Worm (Caenorhabditis elegans) whole organism, young adult: ENCODE measurements around the gene his-40.

Experiments used
- B0019.2 ChIP-seq: fragments of 200-800 bp; sonication (Bioruptor generic); conservative IDR thresholded peaks from 2 replicates; pipeline ENCODE4 v1.3.6; 2022; ENCODE audit warnings: missing genetic modification reagents, missing genetic modification characterization, missing compliant biosample characterization
- B0261.1 ChIP-seq: sonication (generic microtip); optimal IDR thresholded peaks from 2 replicates; lab custom pipeline; 2016; ENCODE audit warnings: mild to moderate bottlenecking, missing genetic modification characterization, moderate library complexity, missing compliant biosample characterization
- B0336.3 ChIP-seq: fragments of 200-800 bp; sonication (Bioruptor generic); IDR thresholded peaks from 2 replicates; pipeline ENCODE4 v1.3.6; 2022; ENCODE audit warnings: missing genetic modification characterization, missing compliant biosample characterization
- C06A6.2 ChIP-seq: fragments of 200-800 bp; sonication (Bioruptor generic); conservative IDR thresholded peaks from 2 replicates; pipeline ENCODE4 v1.3.6; 2022; ENCODE audit warnings: missing genetic modification characterization, missing compliant biosample characterization
- C17E4.6 ChIP-seq: fragments of 200-800 bp; sonication (Bioruptor generic); IDR thresholded peaks from 2 replicates; pipeline ENCODE4 v1.3.6; 2022; ENCODE audit warnings: missing genetic modification reagents, missing genetic modification characterization, missing compliant biosample characterization
- F22D6.2 ChIP-seq: sonication (generic microtip); optimal IDR thresholded peaks from 2 replicates; lab custom pipeline; 2016; ENCODE audit warnings: mild to moderate bottlenecking, missing genetic modification characterization, missing compliant biosample characterization
- F33H1.4 ChIP-seq: fragments of 200-800 bp; sonication (Bioruptor generic); IDR thresholded peaks from 2 replicates; pipeline ENCODE4 v1.3.6; 2022; ENCODE audit warnings: missing genetic modification reagents, missing genetic modification characterization, missing compliant biosample characterization
- F37B4.10 ChIP-seq: fragments of 200-800 bp; sonication (Bioruptor generic); IDR thresholded peaks from 2 replicates; pipeline ENCODE4 v1.3.6; 2022; ENCODE audit warnings: missing genetic modification characterization, missing compliant biosample characterization
- F39B2.1 ChIP-seq: fragments of 200-800 bp; sonication (Bioruptor generic); IDR thresholded peaks from 2 replicates; pipeline ENCODE4 v1.3.6; 2022; ENCODE audit warnings: missing genetic modification reagents, missing genetic modification characterization, missing compliant biosample characterization
- F55B11.4 ChIP-seq: sonication (generic microtip); optimal IDR thresholded peaks from 2 replicates; lab custom pipeline; 2016; ENCODE audit warnings: missing compliant biosample characterization, missing genetic modification characterization, borderline replicate concordance; ENCODE audit not compliant: insufficient read depth
- K11D2.4 ChIP-seq: fragments of 200-800 bp; sonication (Bioruptor generic); IDR thresholded peaks from 2 replicates; pipeline ENCODE4 v1.3.6; 2022; ENCODE audit warnings: missing genetic modification reagents, missing genetic modification characterization, missing compliant biosample characterization
- T07F8.4 ChIP-seq: sonication (generic microtip); optimal IDR thresholded peaks from 2 replicates; lab custom pipeline; 2016; ENCODE audit warnings: mild to moderate bottlenecking, missing genetic modification characterization, moderate library complexity, missing compliant biosample characterization
- Y53F4B.3 ChIP-seq: fragments of 200-800 bp; sonication (Bioruptor generic); IDR thresholded peaks from 2 replicates; pipeline ENCODE4 v1.3.6; 2022; ENCODE audit warnings: missing genetic modification reagents, missing genetic modification characterization, missing compliant biosample characterization
- Y53G8AR.9 ChIP-seq: fragments of 200-800 bp; sonication (Bioruptor generic); conservative IDR thresholded peaks from 2 replicates; pipeline ENCODE4 v1.3.6; 2022; ENCODE audit warnings: missing genetic modification reagents, missing genetic modification characterization, missing compliant biosample characterization
- ZK185.1 ChIP-seq: sonication (generic microtip); optimal IDR thresholded peaks from 2 replicates; lab custom pipeline; 2016; ENCODE audit warnings: mild to moderate bottlenecking, missing genetic modification characterization, missing compliant biosample characterization; ENCODE audit not compliant: poor library complexity, severe bottlenecking
- akir-1 ChIP-seq: fragments of 200-800 bp; sonication (Bioruptor generic); optimal IDR thresholded peaks from 2 replicates; lab custom pipeline; 2018; ENCODE audit warnings: mild to moderate bottlenecking, missing genetic modification characterization, moderate library complexity, missing compliant biosample characterization
- aptf-2 ChIP-seq: fragments of 200-800 bp; sonication (Bioruptor generic); conservative IDR thresholded peaks from 2 replicates; pipeline ENCODE4 v1.3.6; 2022; ENCODE audit warnings: missing genetic modification reagents, missing genetic modification characterization, missing compliant biosample characterization
- atf-7 ChIP-seq: sonication (generic microtip); optimal IDR thresholded peaks from 2 replicates; lab custom pipeline; 2017; ENCODE audit warnings: mild to moderate bottlenecking, missing genetic modification characterization, missing compliant biosample characterization
- ccch-3 ChIP-seq: fragments of 200-800 bp; sonication (Bioruptor generic); optimal IDR thresholded peaks from 2 replicates; lab custom pipeline; 2018; ENCODE audit warnings: mild to moderate bottlenecking, missing genetic modification characterization, missing compliant biosample characterization
- ceh-100 ChIP-seq: fragments of 200-800 bp; sonication (Bioruptor generic); IDR thresholded peaks from 2 replicates; pipeline ENCODE4 v1.3.6; 2022; ENCODE audit warnings: missing genetic modification reagents, missing genetic modification characterization, missing compliant biosample characterization
- dpl-1 ChIP-seq: fragments of 150-350 bp; optimal IDR thresholded peaks from 2 replicates; lab custom pipeline; 2014; ENCODE audit warnings: missing biosample characterization, missing genetic modification reagents, missing genetic modification characterization
- egrh-3 ChIP-seq: fragments of 200-800 bp; sonication (Bioruptor generic); IDR thresholded peaks from 2 replicates; pipeline ENCODE4 v1.3.6; 2022; ENCODE audit warnings: missing genetic modification reagents, missing genetic modification characterization, missing compliant biosample characterization
- ets-4 ChIP-seq: fragments of 200-800 bp; sonication (Bioruptor generic); optimal IDR thresholded peaks from 2 replicates; lab custom pipeline; 2018; ENCODE audit warnings: mild to moderate bottlenecking, missing genetic modification characterization, missing compliant biosample characterization
- hmg-20 ChIP-seq: fragments of 200-800 bp; sonication (Bioruptor generic); IDR thresholded peaks from 2 replicates; pipeline ENCODE4 v1.3.6; 2022; ENCODE audit warnings: missing genetic modification reagents, missing genetic modification characterization, missing compliant biosample characterization
- lin-40 ChIP-seq: sonication (generic microtip); optimal IDR thresholded peaks from 2 replicates; lab custom pipeline; 2016; ENCODE audit warnings: missing genetic modification characterization, mild to moderate bottlenecking, missing compliant biosample characterization, missing genotype, missing genetic modification reagents
- lsl-1 ChIP-seq: fragments of 200-800 bp; sonication (Bioruptor generic); optimal IDR thresholded peaks from 2 replicates; lab custom pipeline; 2018; ENCODE audit warnings: mild to moderate bottlenecking, missing genetic modification characterization, moderate library complexity, missing compliant biosample characterization
- mel-28 ChIP-seq: sonication (generic microtip); optimal IDR thresholded peaks from 2 replicates; lab custom pipeline; 2016; ENCODE audit warnings: borderline replicate concordance, mild to moderate bottlenecking, missing genetic modification characterization, missing compliant biosample characterization
- nfya-1 ChIP-seq: sonication (generic microtip); optimal IDR thresholded peaks from 2 replicates; lab custom pipeline; 2017; ENCODE audit warnings: antibody characterized with exemption, missing compliant biosample characterization, missing genetic modification characterization, borderline replicate concordance; ENCODE audit not compliant: insufficient read depth
- nhr-27 ChIP-seq: fragments of 200-800 bp; sonication (Bioruptor generic); optimal IDR thresholded peaks from 2 replicates; lab custom pipeline; 2018; ENCODE audit warnings: mild to moderate bottlenecking, missing genetic modification characterization, moderate library complexity, missing compliant biosample characterization
- nhr-80 ChIP-seq: sonication (generic microtip); optimal IDR thresholded peaks from 2 replicates; lab custom pipeline; 2016; ENCODE audit warnings: missing genetic modification characterization, missing compliant biosample characterization
- nhr-90 ChIP-seq: sonication (generic microtip); optimal IDR thresholded peaks from 2 replicates; lab custom pipeline; 2016; ENCODE audit warnings: missing genotype, mild to moderate bottlenecking, missing genetic modification characterization, missing compliant biosample characterization
- sdz-38 ChIP-seq: sonication (generic microtip); optimal IDR thresholded peaks from 2 replicates; lab custom pipeline; 2016; ENCODE audit warnings: missing genotype, missing genetic modification characterization, missing compliant biosample characterization
- snpc-1.1 ChIP-seq: sonication (generic microtip); optimal IDR thresholded peaks from 2 replicates; lab custom pipeline; 2017; ENCODE audit warnings: missing genetic modification characterization, mild to moderate bottlenecking, missing compliant biosample characterization, antibody characterized with exemption, moderate library complexity, missing genotype, missing genetic modification reagents; ENCODE audit not compliant: insufficient read depth
- somi-1 ChIP-seq: fragments of 200-800 bp; sonication (Bioruptor generic); optimal IDR thresholded peaks from 2 replicates; lab custom pipeline; 2018; ENCODE audit warnings: mild to moderate bottlenecking, missing genetic modification characterization, missing compliant biosample characterization
- sptf-2 ChIP-seq: fragments of 200-800 bp; sonication (Bioruptor generic); optimal IDR thresholded peaks from 2 replicates; lab custom pipeline; 2018; ENCODE audit warnings: mild to moderate bottlenecking, missing genetic modification characterization, missing compliant biosample characterization
- tbp1 ChIP-seq: fragments of 200-800 bp; sonication (Bioruptor generic); optimal IDR thresholded peaks from 2 replicates; lab custom pipeline; 2018; ENCODE audit warnings: mild to moderate bottlenecking, missing genetic modification characterization, missing compliant biosample characterization
- tbx-9 ChIP-seq: sonication (generic microtip); optimal IDR thresholded peaks from 2 replicates; lab custom pipeline; 2016; ENCODE audit warnings: borderline replicate concordance, missing genetic modification characterization, inconsistent platforms, missing compliant biosample characterization
- tlf-1 ChIP-seq: fragments of 200-800 bp; sonication (Bioruptor generic); optimal IDR thresholded peaks from 2 replicates; lab custom pipeline; 2018; ENCODE audit warnings: mild to moderate bottlenecking, missing genetic modification characterization, missing compliant biosample characterization
- unc-130 ChIP-seq: sonication (generic microtip); optimal IDR thresholded peaks from 2 replicates; lab custom pipeline; 2016; ENCODE audit warnings: missing genetic modification reagents, missing genetic modification characterization, missing compliant biosample characterization
- zim-3 ChIP-seq: sonication (generic microtip); optimal IDR thresholded peaks from 2 replicates; lab custom pipeline; 2017; ENCODE audit warnings: mild to moderate bottlenecking, missing genetic modification characterization, moderate library complexity, missing compliant biosample characterization
- ztf-18 ChIP-seq: sonication (generic microtip); optimal IDR thresholded peaks from 2 replicates; lab custom pipeline; 2016; ENCODE audit warnings: missing genotype, mild to moderate bottlenecking, missing genetic modification characterization, missing compliant biosample characterization
- ztf-6 ChIP-seq: fragments of 200-800 bp; sonication (Bioruptor generic); IDR thresholded peaks from 2 replicates; pipeline ENCODE4 v1.3.6; 2022; ENCODE audit warnings: missing genetic modification reagents, missing genetic modification characterization, missing compliant biosample characterization

his-40 gene

ce11 chrX:7296310-7296709, 13.6 kb upstream of the his-40 start (continued):
- TF ChIP-seq akir-1 (GFP tag; lab: Kevin White, UChicago) (no peak), F39B2.1 (GFP tag; lab: Robert Waterston, UW) (no peak), ccch-3 (GFP tag; lab: Kevin White, UChicago) (no peak)

- TF ChIP-seq akir-1 (GFP tag; lab: Kevin White, UChicago), result no peak
- TF ChIP-seq F33H1.4 (GFP tag; lab: Robert Waterston, UW), result no peak
- no peak for TF ChIP-seq Y53F4B.3 (GFP tag; lab: Robert Waterston, UW)
- TF ChIP-seq B0019.2 (GFP tag; lab: Robert Waterston, UW), result no peak
- TF ChIP-seq somi-1 (GFP tag; lab: Kevin White, UChicago), result no peak
- TF ChIP-seq B0261.1 (tag; lab: Kevin White, UChicago), result no peak
- no peak for TF ChIP-seq ztf-6 (GFP tag; lab: Robert Waterston, UW)
- TF ChIP-seq nfya-1 (tag; lab: Kevin White, UChicago), result no peak
- no peak for TF ChIP-seq sdz-38 (tag; lab: Kevin White, UChicago)
- no peak for TF ChIP-seq unc-130 (GFP tag; lab: Kevin White, UChicago)
- no peak for TF ChIP-seq nhr-80
- TF ChIP-seq sptf-2, result no peak
- TF ChIP-seq B0336.3, result no peak
- TF ChIP-seq F37B4.10 (GFP tag; lab: Robert Waterston, UW), result no peak
- no peak for TF ChIP-seq zim-3 (tag; lab: Kevin White, UChicago)
Observed at ce11 chrX:7298652-7299051, 11.3 kb upstream of the his-40 start, which contains the start of gene K03A1.4. Gene K03A1.4, minus strand, starts transcription at chrX:7298752.

ce11 chrX:7303115-7303514, 6.8 kb upstream of the his-40 start:
- TF ChIP-seq C17E4.6 (no peak), nhr-80 (peak; percentile 59), nfya-1 (tag; lab: Kevin White, UChicago) (no peak), aptf-2 (GFP tag; lab: Robert Waterston, UW) (no peak)

ce11 chrX:7305520-7306186, 4.3 kb upstream of the his-40 start, which contains the start of gene sur-5:
Gene sur-5, minus strand, starts transcription at chrX:7305570.
- no peak for TF ChIP-seq zim-3 (tag; lab: Kevin White, UChicago)
- no peak for TF ChIP-seq T07F8.4 (tag; lab: Kevin White, UChicago)
- TF ChIP-seq C06A6.2 (GFP tag; lab: Robert Waterston, UW), result no peak
- TF ChIP-seq dpl-1 (GFP tag; lab: Kevin White, UChicago), result no peak
- peak; percentile 19 for TF ChIP-seq lin-40 (tag; lab: Kevin White, UChicago)
- TF ChIP-seq nhr-27 (tag; lab: Kevin White, UChicago), result no peak
- TF ChIP-seq Y53G8AR.9 (GFP tag; lab: Robert Waterston, UW), result no peak
- no peak for TF ChIP-seq ceh-100 (GFP tag; lab: Robert Waterston, UW)
- TF ChIP-seq snpc-1.1, result no peak
- no peak for TF ChIP-seq somi-1 (GFP tag; lab: Kevin White, UChicago)
- no peak for TF ChIP-seq ets-4
- TF ChIP-seq tbx-9 (tag; lab: Kevin White, UChicago), result no peak
- TF ChIP-seq ccch-3 (GFP tag; lab: Kevin White, UChicago), result no peak
- peak; percentile 13 for TF ChIP-seq atf-7
- TF ChIP-seq ztf-18, result no peak
- TF ChIP-seq hmg-20, result no peak
- no peak for TF ChIP-seq K11D2.4 (GFP tag; lab: Robert Waterston, UW)
- TF ChIP-seq egrh-3, result no peak
- TF ChIP-seq unc-130 (GFP tag; lab: Kevin White, UChicago), result no peak
- no peak for TF ChIP-seq aptf-2 (GFP tag; lab: Robert Waterston, UW)
- no peak for TF ChIP-seq ZK185.1 (tag; lab: Kevin White, UChicago)
- TF ChIP-seq nhr-90 (tag; lab: Kevin White, UChicago), result peak; percentile 4
- TF ChIP-seq F22D6.2 (tag; lab: Kevin White, UChicago), result no peak
- TF ChIP-seq tbp1 (GFP tag; lab: Kevin White, UChicago), result no peak
- no peak for TF ChIP-seq mel-28 (tag; lab: Kevin White, UChicago)
- no peak for TF ChIP-seq F55B11.4
- TF ChIP-seq lsl-1 (GFP tag; lab: Kevin White, UChicago), result no peak
- TF ChIP-seq tlf-1 (GFP tag; lab: Kevin White, UChicago), result no peak
